Fruit fly (Drosophila melanogaster) whole organism, embryonic: ENCODE data around the gene DCTN6-p27.
A peak's percentile ranks its signal among the peaks of the same experiment; 100 is the strongest.

Experiments
- Abd-B ChIP-seq: fragments of 200-800 bp; sonication (Bioruptor generic); optimal IDR thresholded peaks from 2 replicates; lab custom pipeline; 2018; ENCODE audit warnings: missing biosample characterization, mild to moderate bottlenecking, missing genetic modification characterization, moderate library complexity
- Asciz ChIP-seq: fragments of 200-800 bp; sonication (Bioruptor generic); optimal IDR thresholded peaks from 2 replicates; lab custom pipeline; 2017; ENCODE audit warnings: missing biosample characterization, mild to moderate bottlenecking, missing genetic modification characterization, missing genetic modification reagents
- Atf3 ChIP-seq: fragments of 200-800 bp; sonication (Bioruptor generic); optimal IDR thresholded peaks from 3 replicates; lab custom pipeline; 2016; ENCODE audit warnings: missing biosample characterization, missing genetic modification characterization
- B-H1 ChIP-seq: fragments of 200-800 bp; sonication (Bioruptor generic); IDR thresholded peaks from 3 replicates; pipeline ENCODE4 v1.3.6; 2022; ENCODE audit warnings: missing biosample characterization, missing genetic modification characterization
- Blimp-1 ChIP-seq: fragments of 200-800 bp; sonication (Bioruptor generic); optimal IDR thresholded peaks from 3 replicates; lab custom pipeline; 2018; ENCODE audit warnings: missing biosample characterization, missing genetic modification characterization, mild to moderate bottlenecking, moderate library complexity, missing genetic modification reagents
- CG10654 ChIP-seq: fragments of 200-800 bp; sonication (Bioruptor generic); optimal IDR thresholded peaks from 2 replicates; lab custom pipeline; 2016; ENCODE audit warnings: missing biosample characterization, missing genetic modification characterization
- CG11085 ChIP-seq: fragments of 200-800 bp; sonication (Bioruptor generic); IDR thresholded peaks from 2 replicates; pipeline ENCODE4 v1.3.6; 2022; ENCODE audit warnings: missing biosample characterization, missing genetic modification characterization
- CG11247 ChIP-seq: fragments of 200-800 bp; sonication (Bioruptor generic); IDR thresholded peaks from 2 replicates; pipeline ENCODE4 v1.3.6; 2022; ENCODE audit warnings: missing biosample characterization, missing genetic modification characterization
- CG12155 ChIP-seq: fragments of 200-800 bp; sonication (Bioruptor generic); optimal IDR thresholded peaks from 3 replicates; lab custom pipeline; 2016; ENCODE audit warnings: missing biosample characterization, missing genetic modification characterization
- CG16779 ChIP-seq: fragments of 200-800 bp; sonication (Bioruptor generic); IDR thresholded peaks from 2 replicates; pipeline ENCODE4 v1.3.6; 2022; ENCODE audit warnings: missing biosample characterization, missing genetic modification characterization
- CG16815 ChIP-seq: fragments of 200-800 bp; sonication (Bioruptor generic); optimal IDR thresholded peaks from 3 replicates; lab custom pipeline; 2017; ENCODE audit warnings: missing biosample characterization, mild to moderate bottlenecking, missing genetic modification characterization
- CG17328 ChIP-seq: fragments of 200-800 bp; sonication (Bioruptor generic); IDR thresholded peaks from 2 replicates; pipeline ENCODE4 v1.3.6; 2022; ENCODE audit warnings: missing biosample characterization, missing genetic modification characterization
- CG30020 ChIP-seq: fragments of 200-800 bp; optimal IDR thresholded peaks from 2 replicates; lab custom pipeline; 2019; ENCODE audit warnings: missing biosample characterization, mild to moderate bottlenecking, missing genetic modification characterization, moderate library complexity
- CG4328 ChIP-seq: fragments of 200-800 bp; sonication (Bioruptor generic); optimal IDR thresholded peaks from 3 replicates; lab custom pipeline; 2017; ENCODE audit warnings: missing biosample characterization, missing genetic modification reagents, missing genetic modification characterization
- CG6791 ChIP-seq: fragments of 200-800 bp; sonication (Bioruptor generic); IDR thresholded peaks from 3 replicates; pipeline ENCODE4 v1.3.6; 2022; ENCODE audit warnings: missing biosample characterization, missing genetic modification characterization; ENCODE audit not compliant: partially characterized antibody
- CG7745 ChIP-seq: fragments of 200-800 bp; sonication (Bioruptor generic); optimal IDR thresholded peaks from 2 replicates; lab custom pipeline; 2018; ENCODE audit warnings: missing biosample characterization, mild to moderate bottlenecking, missing genetic modification characterization, moderate library complexity
- CG8388 ChIP-seq: fragments of 200-800 bp; sonication (Bioruptor generic); optimal IDR thresholded peaks from 2 replicates; lab custom pipeline; 2019; ENCODE audit warnings: missing biosample characterization, mild to moderate bottlenecking, missing genetic modification characterization, moderate library complexity
- CG9609 ChIP-seq: fragments of 200-800 bp; sonication (Bioruptor generic); optimal IDR thresholded peaks from 3 replicates; lab custom pipeline; 2016; ENCODE audit warnings: missing biosample characterization, missing genetic modification characterization
- D19A ChIP-seq: fragments of 200-800 bp; optimal IDR thresholded peaks from 3 replicates; lab custom pipeline; 2019; ENCODE audit warnings: missing biosample characterization, mild to moderate bottlenecking, missing genetic modification characterization, moderate library complexity
- Dek ChIP-seq: fragments of 200-800 bp; sonication (Bioruptor generic); optimal IDR thresholded peaks from 3 replicates; lab custom pipeline; 2019; ENCODE audit warnings: missing biosample characterization, mild to moderate bottlenecking, missing genetic modification characterization, moderate library complexity
- Doc2 ChIP-seq: fragments of 200-800 bp; sonication (Bioruptor generic); IDR thresholded peaks from 2 replicates; pipeline ENCODE4 v1.3.6; 2022; ENCODE audit warnings: missing biosample characterization, missing genetic modification characterization
- Doc3 ChIP-seq: fragments of 200-800 bp; sonication (Bioruptor generic); IDR thresholded peaks from 3 replicates; pipeline ENCODE4 v1.3.6; 2022; ENCODE audit warnings: missing biosample characterization, missing genetic modification characterization; ENCODE audit not compliant: partially characterized antibody
- Gsc ChIP-seq: fragments of 200-800 bp; sonication (Bioruptor generic); IDR thresholded peaks from 2 replicates; pipeline ENCODE4 v1.3.6; 2022; ENCODE audit warnings: missing biosample characterization, missing genetic modification characterization
- H2.0 ChIP-seq: fragments of 200-800 bp; sonication (Bioruptor generic); IDR thresholded peaks from 2 replicates; pipeline ENCODE4 v1.3.6; 2022; ENCODE audit warnings: missing biosample characterization, missing genetic modification characterization
- Hr3 ChIP-seq: fragments of 200-800 bp; sonication (Bioruptor generic); optimal IDR thresholded peaks from 3 replicates; lab custom pipeline; 2016; ENCODE audit warnings: missing biosample characterization, missing genetic modification characterization
- Myb ChIP-seq: fragments of 200-800 bp; sonication (Bioruptor generic); optimal IDR thresholded peaks from 2 replicates; lab custom pipeline; 2016; ENCODE audit warnings: missing biosample characterization, missing genetic modification characterization
- Scr ChIP-seq: fragments of 200-800 bp; sonication (Bioruptor generic); IDR thresholded peaks from 2 replicates; pipeline ENCODE4 v1.3.6; 2022; ENCODE audit warnings: missing biosample characterization, missing genetic modification characterization; ENCODE audit not compliant: partially characterized antibody
- Xbp1 ChIP-seq: fragments of 200-800 bp; sonication (Bioruptor generic); optimal IDR thresholded peaks from 3 replicates; lab custom pipeline; 2016; ENCODE audit warnings: missing biosample characterization, mild to moderate bottlenecking, missing genetic modification characterization
- ab ChIP-seq: fragments of 200-800 bp; sonication (Bioruptor generic); optimal IDR thresholded peaks from 2 replicates; lab custom pipeline; 2016; ENCODE audit warnings: missing biosample characterization, missing genetic modification characterization
- ap ChIP-seq: fragments of 200-800 bp; sonication (Bioruptor generic); IDR thresholded peaks from 2 replicates; pipeline ENCODE4 v1.3.6; 2022; ENCODE audit warnings: missing biosample characterization, missing genetic modification characterization
- chn ChIP-seq: fragments of 200-800 bp; sonication (Bioruptor generic); optimal IDR thresholded peaks from 2 replicates; lab custom pipeline; 2016; ENCODE audit warnings: missing biosample characterization, missing genetic modification characterization
- ci ChIP-seq: fragments of 200-800 bp; sonication (Bioruptor generic); IDR thresholded peaks from 3 replicates; pipeline ENCODE4 v1.3.6; 2022; ENCODE audit warnings: missing biosample characterization, missing genetic modification characterization
- corto ChIP-seq: fragments of 200-800 bp; sonication (Bioruptor generic); optimal IDR thresholded peaks from 2 replicates; lab custom pipeline; 2016; ENCODE audit warnings: missing biosample characterization, mild to moderate bottlenecking, missing genetic modification characterization, moderate library complexity
- danr ChIP-seq: fragments of 200-800 bp; sonication (Bioruptor generic); IDR thresholded peaks from 2 replicates; pipeline ENCODE4 v1.3.6; 2022; ENCODE audit warnings: missing biosample characterization, missing genetic modification characterization
- disco-r ChIP-seq: fragments of 200-800 bp; sonication (Bioruptor generic); optimal IDR thresholded peaks from 2 replicates; lab custom pipeline; 2016; ENCODE audit warnings: missing biosample characterization, missing genetic modification characterization
- dpn ChIP-seq, 2 experiments: fragments of 200-800 bp; sonication (Bioruptor generic); optimal IDR thresholded peaks; 3 replicates each; lab custom pipeline; 2016; ENCODE audit warnings: missing biosample characterization in 2 of 2, missing genetic modification characterization in 2 of 2
- fd64A ChIP-seq: fragments of 200-800 bp; sonication (Bioruptor generic); optimal IDR thresholded peaks from 3 replicates; lab custom pipeline; 2018; ENCODE audit warnings: missing biosample characterization, mild to moderate bottlenecking, missing genetic modification characterization
- gce ChIP-seq: fragments of 200-800 bp; sonication (Bioruptor generic); IDR thresholded peaks from 3 replicates; pipeline ENCODE4 v1.3.6; 2022; ENCODE audit warnings: missing biosample characterization, missing genetic modification characterization
- gfzf ChIP-seq: fragments of 200-800 bp; sonication (Bioruptor generic); optimal IDR thresholded peaks from 2 replicates; lab custom pipeline; 2016; ENCODE audit warnings: missing biosample characterization, mild to moderate bottlenecking, missing genetic modification characterization, moderate library complexity
- hbn ChIP-seq: fragments of 200-800 bp; sonication (Bioruptor generic); IDR thresholded peaks from 2 replicates; pipeline ENCODE4 v1.3.6; 2022; ENCODE audit warnings: missing biosample characterization, missing genetic modification characterization; ENCODE audit not compliant: partially characterized antibody
- her ChIP-seq: fragments of 200-800 bp; sonication (Bioruptor generic); optimal IDR thresholded peaks from 2 replicates; lab custom pipeline; 2016; ENCODE audit warnings: missing biosample characterization, missing genetic modification characterization
- jigr1 ChIP-seq: fragments of 200-800 bp; sonication (Bioruptor generic); IDR thresholded peaks from 3 replicates; pipeline ENCODE4 v1.3.6; 2022; ENCODE audit warnings: missing biosample characterization, missing genetic modification characterization
- jing ChIP-seq: fragments of 200-800 bp; sonication (Bioruptor generic); optimal IDR thresholded peaks from 2 replicates; lab custom pipeline; 2018; ENCODE audit warnings: missing biosample characterization, mild to moderate bottlenecking, missing genetic modification characterization
- kah ChIP-seq: fragments of 200-800 bp; sonication (Bioruptor generic); optimal IDR thresholded peaks from 2 replicates; lab custom pipeline; 2018; ENCODE audit warnings: missing biosample characterization, mild to moderate bottlenecking, missing genetic modification characterization
- onecut ChIP-seq: fragments of 200-800 bp; sonication (Bioruptor generic); IDR thresholded peaks from 2 replicates; pipeline ENCODE4 v1.3.6; 2022; ENCODE audit warnings: missing biosample characterization, missing genetic modification characterization
- pan ChIP-seq, 4 experiments: fragments of >200 bp in 3 of 4; fragments of 200-800 bp in 1 of 4; sonication (Bioruptor generic) in 1 of 4; optimal IDR thresholded peaks in 3 of 4; IDR thresholded peaks in 1 of 4; 2 replicates each; pipeline versions ENCODE4 v1.3.6 to Lab custom; 2017 to 2022; ENCODE audit warnings: missing biosample characterization in 2 of 4, missing genetic modification characterization in 2 of 4, mixed read lengths in 1 of 4
- pum ChIP-seq: fragments of 200-800 bp; sonication (Bioruptor generic); optimal IDR thresholded peaks from 2 replicates; lab custom pipeline; 2016; ENCODE audit warnings: missing biosample characterization, missing genetic modification characterization
- trem ChIP-seq: fragments of 200-800 bp; optimal IDR thresholded peaks from 3 replicates; lab custom pipeline; 2019; ENCODE audit warnings: missing biosample characterization, mild to moderate bottlenecking, missing genetic modification characterization, moderate library complexity
- vvl ChIP-seq: fragments of 200-800 bp; sonication (Bioruptor generic); IDR thresholded peaks from 2 replicates; pipeline ENCODE4 v1.3.6; 2022; ENCODE audit warnings: missing biosample characterization, missing genetic modification characterization
- z ChIP-seq: fragments of 200-800 bp; sonication (Bioruptor generic); IDR thresholded peaks from 3 replicates; pipeline ENCODE4 v1.3.6; 2022; ENCODE audit warnings: missing biosample characterization, missing genetic modification characterization
- zfh2 ChIP-seq: fragments of 200-800 bp; sonication (Bioruptor generic); optimal IDR thresholded peaks from 2 replicates; lab custom pipeline; 2016; ENCODE audit warnings: missing biosample characterization, missing genetic modification characterization

The DCTN6-p27 gene

dm6 chr2L:19126888-19127287 is 5.2 kb upstream of the DCTN6-p27 start (continued):
- peak; percentile 77 for TF ChIP-seq CG4328
- no peak for TF ChIP-seq D19A (tag; lab: Kevin White, UChicago)
- TF ChIP-seq Scr (GFP tag; lab: Robert Waterston, UW), result peak; percentile 39; the same call in 1 of the 2 replicates
- TF ChIP-seq vvl (GFP tag; lab: Robert Waterston, UW), result no peak
- no peak for TF ChIP-seq jing (GFP tag; lab: Kevin White, UChicago)
- TF ChIP-seq Dek, result peak; percentile 73
- no peak for TF ChIP-seq her
- no peak for TF ChIP-seq B-H1 (GFP tag; lab: Robert Waterston, UW)
- no peak for TF ChIP-seq Blimp-1 (GFP tag; lab: Kevin White, UChicago)
- peak; percentile 63 for TF ChIP-seq Xbp1 (GFP tag; lab: Kevin White, UChicago)
- peak; percentile 70 for TF ChIP-seq Hr3 (GFP tag; lab: Kevin White, UChicago)
- TF ChIP-seq ab (GFP tag; lab: Kevin White, UChicago), result no peak
- TF ChIP-seq z, result no peak
- TF ChIP-seq CG11085 (GFP tag; lab: Robert Waterston, UW), result no peak
- peak; percentile 40 for TF ChIP-seq trem (tag; lab: Kevin White, UChicago)
- TF ChIP-seq CG16815, result peak; percentile 46
- no peak for TF ChIP-seq CG6791 (GFP tag; lab: Robert Waterston, UW)
- TF ChIP-seq pum (GFP tag; lab: Kevin White, UChicago), result no peak
- no peak for TF ChIP-seq ci
- no peak for TF ChIP-seq Asciz (GFP tag; lab: Kevin White, UChicago)
- TF ChIP-seq kah, result peak; percentile 24
- peak; percentile 57 for TF ChIP-seq CG30020 (tag; lab: Kevin White, UChicago)
- TF ChIP-seq gce (GFP tag; lab: Robert Waterston, UW), result no peak
- no peak for TF ChIP-seq pan (optimal IDR thresholded peaks at IDR 0.05; lab: Kevin White, UChicago)
- no peak for TF ChIP-seq pan (GFP tag; optimal IDR thresholded peaks at IDR 0.05 in 1 of 2, IDR thresholded peaks at IDR 0.05 in 1 of 2)
- no peak for TF ChIP-seq Myb
- TF ChIP-seq CG12155 (GFP tag; lab: Kevin White, UChicago), result peak; percentile 45
- TF ChIP-seq dpn (GFP tag; optimal IDR thresholded peaks at IDR 0.05; lab: Kevin White, UChicago), result peak in 1 of 2 experiments; percentile 70
- TF ChIP-seq Doc3 (GFP tag; lab: Robert Waterston, UW), result no peak
- TF ChIP-seq CG9609, result no peak
- TF ChIP-seq onecut (GFP tag; lab: Robert Waterston, UW), result no peak
- TF ChIP-seq fd64A, result no peak
- no peak for TF ChIP-seq Gsc (GFP tag; lab: Robert Waterston, UW)
- TF ChIP-seq CG17328 (GFP tag; lab: Robert Waterston, UW), result no peak
- TF ChIP-seq zfh2 (GFP tag; lab: Kevin White, UChicago), result peak; percentile 15
- TF ChIP-seq disco-r (GFP tag; lab: Kevin White, UChicago), result no peak
- TF ChIP-seq CG16779 (GFP tag; lab: Robert Waterston, UW), result no peak
- TF ChIP-seq jigr1, result no peak
- no peak for TF ChIP-seq ap (GFP tag; lab: Robert Waterston, UW)
- no peak for TF ChIP-seq chn (GFP tag; lab: Kevin White, UChicago)
- TF ChIP-seq CG11247, result 0 out of 2 replicates have a peak, but pooled peaks have one; percentile 11
- no peak for TF ChIP-seq CG7745 (tag; lab: Kevin White, UChicago)
- 0 out of 2 replicates have a peak, but pooled peaks have one; percentile 18 for TF ChIP-seq danr (GFP tag; lab: Robert Waterston, UW)
- TF ChIP-seq gfzf (GFP tag; lab: Kevin White, UChicago), result no peak
- TF ChIP-seq Abd-B (GFP tag; lab: Kevin White, UChicago), result peak; percentile 68
- no peak for TF ChIP-seq hbn (GFP tag; lab: Robert Waterston, UW)
- TF ChIP-seq CG8388 (GFP tag; lab: Kevin White, UChicago), result peak; percentile 58
- no peak for TF ChIP-seq Doc2 (GFP tag; lab: Robert Waterston, UW)
- no peak for TF ChIP-seq Atf3 (GFP tag; lab: Kevin White, UChicago)
- TF ChIP-seq corto (GFP tag; lab: Kevin White, UChicago), result no peak
- no peak for TF ChIP-seq H2.0
- TF ChIP-seq CG10654 (GFP tag; lab: Kevin White, UChicago), result peak; percentile 52
